Fruit fly (Drosophila melanogaster) whole organism, embryonic: ENCODE data around the gene CG6527.

ENCODE experiments used
- CG10274 ChIP-seq: fragments of 200-800 bp; sonication (Bioruptor generic); optimal IDR thresholded peaks from 3 replicates; lab custom pipeline; 2017; ENCODE audit warnings: missing biosample characterization, mild to moderate bottlenecking, missing genetic modification characterization
- CG17385 ChIP-seq: fragments of 200-800 bp; sonication (Bioruptor generic); optimal IDR thresholded peaks from 3 replicates; lab custom pipeline; 2018; ENCODE audit warnings: missing biosample characterization, mild to moderate bottlenecking, missing genetic modification characterization
- CG8478 ChIP-seq: fragments of >200 bp; optimal IDR thresholded peaks from 2 replicates; lab custom pipeline; 2018
- Nf-YA ChIP-seq: fragments of 200-800 bp; sonication (Bioruptor generic); IDR thresholded peaks from 2 replicates; pipeline ENCODE4 v1.3.6; 2022; ENCODE audit warnings: missing biosample characterization, missing genetic modification characterization
- corto ChIP-seq: fragments of 200-800 bp; sonication (Bioruptor generic); optimal IDR thresholded peaks from 2 replicates; lab custom pipeline; 2016; ENCODE audit warnings: missing biosample characterization, mild to moderate bottlenecking, missing genetic modification characterization, moderate library complexity
- cwo ChIP-seq: fragments of 200-800 bp; sonication (Bioruptor generic); optimal IDR thresholded peaks from 3 replicates; lab custom pipeline; 2017; ENCODE audit warnings: missing biosample characterization, missing genetic modification characterization, mild to moderate bottlenecking, moderate library complexity, missing genetic modification reagents
- h ChIP-seq: fragments of >200 bp; optimal IDR thresholded peaks from 2 replicates; lab custom pipeline; 2017
- kni ChIP-seq: fragments of 200-800 bp; sonication (Bioruptor generic); optimal IDR thresholded peaks from 3 replicates; lab custom pipeline; 2017; ENCODE audit warnings: mild to moderate bottlenecking, missing biosample characterization, missing genetic modification reagents, missing genetic modification characterization
- unpg ChIP-seq: fragments of 200-800 bp; sonication (Bioruptor generic); optimal IDR thresholded peaks from 3 replicates; lab custom pipeline; 2018; ENCODE audit warnings: missing biosample characterization, mild to moderate bottlenecking, missing genetic modification characterization, moderate library complexity

- no peak for TF ChIP-seq kni (GFP tag; lab: Kevin White, UChicago)
- no peak for TF ChIP-seq corto
- no peak for TF ChIP-seq h
- TF ChIP-seq Nf-YA (GFP tag; lab: Robert Waterston, UW), result no peak
- no peak for TF ChIP-seq unpg (GFP tag; lab: Kevin White, UChicago)
- no peak for TF ChIP-seq CG10274 (GFP tag; lab: Kevin White, UChicago)
- TF ChIP-seq CG17385 (GFP tag; lab: Kevin White, UChicago), result no peak
- no peak for TF ChIP-seq cwo (GFP tag; lab: Kevin White, UChicago)
- no peak for TF ChIP-seq CG8478 (lab: Kevin White, UChicago)
Observed at dm6 chr3L:10535105-10535504, 23.8 kb downstream of the CG6527 start.
